Worm (Caenorhabditis elegans) whole organism, early embryonic: ENCODE measurements around the gene cpr-1.

Experiments used
- F13C5.2 ChIP-seq: sonication (generic microtip); optimal IDR thresholded peaks from 2 replicates; lab custom pipeline; 2017; ENCODE audit warnings: mild to moderate bottlenecking, missing genetic modification characterization, inconsistent platforms, missing compliant biosample characterization
- ama-1 ChIP-seq: fragments of 150-350 bp; optimal IDR thresholded peaks from 2 replicates; lab custom pipeline; 2014
- flt-1 ChIP-seq: fragments of 200-800 bp; sonication (Bioruptor generic); IDR thresholded peaks from 2 replicates; pipeline ENCODE4 v1.3.6; 2022; ENCODE audit warnings: missing genetic modification characterization, missing compliant biosample characterization
- sea-1 ChIP-seq: fragments of 200-800 bp; sonication (Bioruptor generic); conservative IDR thresholded peaks from 2 replicates; pipeline ENCODE4 v1.3.6; 2022; ENCODE audit warnings: missing genetic modification characterization, missing compliant biosample characterization
- tbx-37 ChIP-seq: fragments of 200-800 bp; sonication (Bioruptor generic); conservative IDR thresholded peaks from 2 replicates; pipeline ENCODE4 v1.3.6; 2022; ENCODE audit warnings: missing genetic modification reagents, missing genetic modification characterization, missing compliant biosample characterization

ce11 chrV:11953621-11954020 is 21.7 kb upstream of the cpr-1 start:
- TF ChIP-seq ama-1 (lab: Kevin White, UChicago) (no peak), sea-1 (no peak), F13C5.2 (tag; lab: Kevin White, UChicago) (no peak), flt-1 (GFP tag; lab: Robert Waterston, UW) (no peak), tbx-37 (GFP tag; lab: Robert Waterston, UW) (no peak)
